Worm (Caenorhabditis elegans) whole organism, young adult: ENCODE data around the gene irld-36.

Experiments
- F23B12.7 ChIP-seq: sonication (generic microtip); optimal IDR thresholded peaks from 2 replicates; lab custom pipeline; 2017; ENCODE audit warnings: missing genetic modification characterization, mild to moderate bottlenecking, missing compliant biosample characterization, antibody characterized with exemption, moderate library complexity; ENCODE audit not compliant: insufficient read depth
- F49E8.2 ChIP-seq: sonication (generic microtip); optimal IDR thresholded peaks from 3 replicates; lab custom pipeline; 2017; ENCODE audit warnings: missing genetic modification characterization, mild to moderate bottlenecking, missing compliant biosample characterization, antibody characterized with exemption, moderate library complexity; ENCODE audit not compliant: insufficient read depth
- Y53F4B.3 ChIP-seq: fragments of 200-800 bp; sonication (Bioruptor generic); IDR thresholded peaks from 2 replicates; pipeline ENCODE4 v1.3.6; 2022; ENCODE audit warnings: missing genetic modification reagents, missing genetic modification characterization, missing compliant biosample characterization
- Y53G8AR.9 ChIP-seq: fragments of 200-800 bp; sonication (Bioruptor generic); conservative IDR thresholded peaks from 2 replicates; pipeline ENCODE4 v1.3.6; 2022; ENCODE audit warnings: missing genetic modification reagents, missing genetic modification characterization, missing compliant biosample characterization
- Y56A3A.18 ChIP-seq: fragments of 200-800 bp; sonication (Bioruptor generic); IDR thresholded peaks from 2 replicates; pipeline ENCODE4 v1.3.6; 2022; ENCODE audit warnings: missing genetic modification reagents, missing genetic modification characterization, missing compliant biosample characterization
- ama-1 ChIP-seq, 3 experiments: fragments of 150-350 bp in 1 of 3; sonication (generic microtip) in 2 of 3; optimal IDR thresholded peaks; 2 replicates each; lab custom pipeline; 2014 to 2018; ENCODE audit warnings: missing biosample characterization in 2 of 3, missing genetic modification characterization in 2 of 3, missing genetic modification reagents in 2 of 3
- athp-1 ChIP-seq: sonication (generic microtip); optimal IDR thresholded peaks from 2 replicates; lab custom pipeline; 2017; ENCODE audit warnings: mild to moderate bottlenecking, missing genetic modification characterization, missing compliant biosample characterization
- attf-3 ChIP-seq: fragments of 200-800 bp; sonication (Bioruptor generic); conservative IDR thresholded peaks from 2 replicates; pipeline ENCODE4 v1.3.6; 2022; ENCODE audit warnings: missing genetic modification reagents, missing genetic modification characterization, missing compliant biosample characterization
- attf-5 ChIP-seq: fragments of 200-800 bp; sonication (Bioruptor generic); optimal IDR thresholded peaks from 2 replicates; lab custom pipeline; 2018; ENCODE audit warnings: mild to moderate bottlenecking, missing genetic modification characterization, missing compliant biosample characterization
- ceh-27 ChIP-seq: fragments of 200-800 bp; sonication (Bioruptor generic); optimal IDR thresholded peaks from 2 replicates; lab custom pipeline; 2018; ENCODE audit warnings: mild to moderate bottlenecking, missing genetic modification characterization, moderate library complexity, missing compliant biosample characterization
- ceh-58 ChIP-seq: fragments of 200-800 bp; sonication (Bioruptor generic); IDR thresholded peaks from 2 replicates; pipeline ENCODE4 v1.3.6; 2022; ENCODE audit warnings: missing genetic modification characterization, missing compliant biosample characterization
- dpff-1 ChIP-seq: sonication (generic microtip); optimal IDR thresholded peaks from 2 replicates; lab custom pipeline; 2017; ENCODE audit warnings: mild to moderate bottlenecking, missing genetic modification characterization, missing compliant biosample characterization
- efl-1 ChIP-seq: fragments of 150-350 bp; optimal IDR thresholded peaks from 2 replicates; lab custom pipeline; 2014; ENCODE audit warnings: missing biosample characterization, missing genetic modification reagents, missing genetic modification characterization
- egl-44 ChIP-seq: fragments of 200-800 bp; sonication (Bioruptor generic); IDR thresholded peaks from 2 replicates; pipeline ENCODE4 v1.3.6; 2022; ENCODE audit warnings: missing genetic modification reagents, missing genetic modification characterization, missing compliant biosample characterization
- ekl-4 ChIP-seq: fragments of 200-800 bp; sonication (Bioruptor generic); IDR thresholded peaks from 2 replicates; pipeline ENCODE4 v1.3.6; 2022; ENCODE audit warnings: missing genetic modification reagents, missing genetic modification characterization, missing compliant biosample characterization
- gei-17 ChIP-seq: fragments of 200-800 bp; sonication (Bioruptor generic); optimal IDR thresholded peaks from 2 replicates; lab custom pipeline; 2018; ENCODE audit warnings: mild to moderate bottlenecking, missing genetic modification characterization, missing compliant biosample characterization
- hrde-1 ChIP-seq: sonication (generic microtip); optimal IDR thresholded peaks from 2 replicates; lab custom pipeline; 2016; ENCODE audit warnings: missing genetic modification characterization, mild to moderate bottlenecking, missing compliant biosample characterization, moderate library complexity, missing genotype, missing genetic modification reagents, borderline replicate concordance
- lir-1 ChIP-seq: fragments of 200-800 bp; sonication (Bioruptor generic); conservative IDR thresholded peaks from 2 replicates; pipeline ENCODE4 v1.3.6; 2022; ENCODE audit warnings: missing genetic modification reagents, missing genetic modification characterization, missing compliant biosample characterization
- lsl-1 ChIP-seq: fragments of 200-800 bp; sonication (Bioruptor generic); optimal IDR thresholded peaks from 2 replicates; lab custom pipeline; 2018; ENCODE audit warnings: mild to moderate bottlenecking, missing genetic modification characterization, moderate library complexity, missing compliant biosample characterization
- madf-8 ChIP-seq: fragments of 200-800 bp; sonication (Bioruptor generic); conservative IDR thresholded peaks from 2 replicates; pipeline ENCODE4 v1.3.6; 2022; ENCODE audit warnings: missing genetic modification reagents, missing genetic modification characterization, missing compliant biosample characterization
- nfya-1 ChIP-seq: sonication (generic microtip); optimal IDR thresholded peaks from 2 replicates; lab custom pipeline; 2017; ENCODE audit warnings: antibody characterized with exemption, missing compliant biosample characterization, missing genetic modification characterization, borderline replicate concordance; ENCODE audit not compliant: insufficient read depth
- nhr-120 ChIP-seq: fragments of 200-800 bp; sonication (Bioruptor generic); IDR thresholded peaks from 2 replicates; pipeline ENCODE4 v1.3.6; 2022; ENCODE audit warnings: missing genetic modification characterization, missing compliant biosample characterization
- nhr-80 ChIP-seq: sonication (generic microtip); optimal IDR thresholded peaks from 2 replicates; lab custom pipeline; 2016; ENCODE audit warnings: missing genetic modification characterization, missing compliant biosample characterization
- nhr-90 ChIP-seq: sonication (generic microtip); optimal IDR thresholded peaks from 2 replicates; lab custom pipeline; 2016; ENCODE audit warnings: missing genotype, mild to moderate bottlenecking, missing genetic modification characterization, missing compliant biosample characterization
- rec-8 ChIP-seq, 2 experiments: sonication (generic microtip); optimal IDR thresholded peaks; 2 replicates each; lab custom pipeline; 2016; ENCODE audit warnings: mild to moderate bottlenecking in 2 of 2, missing genetic modification characterization in 2 of 2, missing genetic modification reagents in 2 of 2, missing genotype in 2 of 2, missing biosample characterization in 1 of 2, missing compliant biosample characterization in 1 of 2, moderate library complexity in 1 of 2
- rpc-1 ChIP-seq, 2 experiments: fragments of 150-350 bp in 1 of 2; sonication (generic microtip) in 1 of 2; optimal IDR thresholded peaks; 2 replicates each; lab custom pipeline; 2014 to 2018; ENCODE audit warnings: missing biosample characterization in 1 of 2, missing genetic modification characterization in 1 of 2, missing genetic modification reagents in 1 of 2, missing genotype in 1 of 2
- snpc-1.1 ChIP-seq: sonication (generic microtip); optimal IDR thresholded peaks from 2 replicates; lab custom pipeline; 2017; ENCODE audit warnings: missing genetic modification characterization, mild to moderate bottlenecking, missing compliant biosample characterization, antibody characterized with exemption, moderate library complexity, missing genotype, missing genetic modification reagents; ENCODE audit not compliant: insufficient read depth
- snpc-1.3 ChIP-seq: sonication (generic microtip); optimal IDR thresholded peaks from 2 replicates; lab custom pipeline; 2017; ENCODE audit warnings: missing genetic modification characterization, mild to moderate bottlenecking, missing compliant biosample characterization, antibody characterized with exemption, moderate library complexity, missing genotype, missing genetic modification reagents; ENCODE audit not compliant: insufficient read depth
- snpc-3.4 ChIP-seq: sonication (generic microtip); optimal IDR thresholded peaks from 2 replicates; lab custom pipeline; 2017; ENCODE audit warnings: missing genetic modification characterization, mild to moderate bottlenecking, missing compliant biosample characterization, antibody characterized with exemption, moderate library complexity, missing genotype, missing genetic modification reagents
- unc-62 ChIP-seq: fragments of 150-350 bp; optimal IDR thresholded peaks from 2 replicates; lab custom pipeline; 2014; ENCODE audit warnings: missing biosample characterization, missing genetic modification reagents, missing genetic modification characterization
- zfh-2 ChIP-seq: fragments of 200-800 bp; sonication (Bioruptor generic); conservative IDR thresholded peaks from 2 replicates; pipeline ENCODE4 v1.3.6; 2022; ENCODE audit warnings: missing genetic modification reagents, missing genetic modification characterization, missing compliant biosample characterization
- ztf-22 ChIP-seq: fragments of 200-800 bp; sonication (Bioruptor generic); optimal IDR thresholded peaks from 2 replicates; lab custom pipeline; 2018; ENCODE audit warnings: mild to moderate bottlenecking, missing genetic modification characterization, moderate library complexity, missing compliant biosample characterization
- ztf-25 ChIP-seq: fragments of 200-800 bp; sonication (Bioruptor generic); IDR thresholded peaks from 2 replicates; pipeline ENCODE4 v1.3.6; 2022; ENCODE audit warnings: missing genetic modification reagents, missing genetic modification characterization, missing compliant biosample characterization
- ztf-26 ChIP-seq: sonication (generic microtip); optimal IDR thresholded peaks from 2 replicates; lab custom pipeline; 2017; ENCODE audit warnings: missing genetic modification characterization, missing compliant biosample characterization
- ztf-3 ChIP-seq: fragments of 200-800 bp; sonication (Bioruptor generic); optimal IDR thresholded peaks from 2 replicates; lab custom pipeline; 2018; ENCODE audit warnings: mild to moderate bottlenecking, missing genetic modification characterization, missing compliant biosample characterization
- ztf-6 ChIP-seq: fragments of 200-800 bp; sonication (Bioruptor generic); IDR thresholded peaks from 2 replicates; pipeline ENCODE4 v1.3.6; 2022; ENCODE audit warnings: missing genetic modification reagents, missing genetic modification characterization, missing compliant biosample characterization

Gene irld-36

DNA sequence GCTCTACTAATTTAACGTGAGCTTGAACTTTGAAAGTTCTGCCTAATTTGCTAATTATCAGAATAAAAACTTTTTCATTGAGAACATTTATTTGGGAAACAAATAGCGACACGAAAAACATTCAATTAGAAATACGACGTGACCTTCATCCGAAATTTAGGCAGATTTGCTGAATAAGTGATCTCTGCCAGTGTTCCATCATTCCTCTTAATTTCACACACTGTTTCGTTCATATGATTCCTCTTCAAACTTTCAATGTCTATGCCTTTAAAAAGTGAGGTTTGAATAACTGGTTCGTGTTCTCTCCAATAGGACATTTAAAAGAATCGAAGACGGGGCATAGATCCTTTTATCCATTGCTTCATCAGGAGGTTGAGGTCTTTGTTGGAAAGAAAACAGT is 28.7 kb upstream of the irld-36 start, which contains the start of gene fbxb-20:
fbxb-20 (minus strand) TSS at position 101 of the 400 bp plus-strand sequence.
- no peak for TF ChIP-seq rpc-1 (optimal IDR thresholded peaks at IDR 0.05; lab: Kevin White, UChicago)
- no peak for TF ChIP-seq rpc-1 (tag; optimal IDR thresholded peaks at IDR 0.05; lab: Kevin White, UChicago)
- TF ChIP-seq attf-3 (GFP tag; lab: Robert Waterston, UW) = no peak
- TF ChIP-seq athp-1 (tag; lab: Kevin White, UChicago) = no peak
- no peak for TF ChIP-seq Y56A3A.18
- TF ChIP-seq ekl-4 (GFP tag; lab: Robert Waterston, UW) = no peak
- no peak for TF ChIP-seq nfya-1
- TF ChIP-seq F49E8.2 (tag; lab: Kevin White, UChicago) = no peak
- TF ChIP-seq snpc-1.3 (tag; lab: Kevin White, UChicago) = no peak
- TF ChIP-seq ztf-22 (GFP tag; lab: Kevin White, UChicago) = no peak
- TF ChIP-seq zfh-2 (GFP tag; lab: Robert Waterston, UW) = no peak
- no peak for TF ChIP-seq nhr-90 (tag; lab: Kevin White, UChicago)
- no peak for TF ChIP-seq egl-44 (GFP tag; lab: Robert Waterston, UW)
- TF ChIP-seq ztf-3 = no peak
- TF ChIP-seq unc-62 (GFP tag; lab: Kevin White, UChicago) = no peak
- TF ChIP-seq snpc-1.1 (tag; lab: Kevin White, UChicago) = no peak
- TF ChIP-seq ama-1 (optimal IDR thresholded peaks at IDR 0.05; lab: Kevin White, UChicago) = no peak
- TF ChIP-seq ama-1 (GFP tag; optimal IDR thresholded peaks at IDR 0.05; lab: Kevin White, UChicago) = no peak
- no peak for TF ChIP-seq nhr-80
- no peak for TF ChIP-seq ztf-6 (GFP tag; lab: Robert Waterston, UW)

DNA sequence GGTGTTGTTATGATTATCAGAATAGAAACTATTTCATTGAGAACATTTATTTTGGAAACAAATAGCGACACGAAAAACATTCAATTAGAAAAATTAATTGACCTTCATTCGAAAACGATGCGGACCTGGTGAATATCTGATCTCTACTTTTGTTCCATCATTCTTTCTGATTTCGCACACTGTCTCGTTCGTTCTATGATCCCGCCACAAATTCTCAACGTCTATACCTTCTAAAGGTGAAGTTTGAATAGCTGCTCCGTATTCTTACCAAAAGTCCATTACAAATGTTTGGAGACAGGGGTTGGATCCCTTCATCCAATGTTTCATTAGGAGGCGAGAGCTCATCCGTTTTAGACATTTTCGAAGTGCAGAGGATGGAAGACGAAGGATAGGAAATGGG is 27.4 kb upstream of the irld-36 start, which contains the start of gene fbxb-16:
fbxb-16 (minus strand) TSS at position 101 of the 400 bp plus-strand sequence.
- TF ChIP-seq nfya-1 (no peak), rec-8 (tag; optimal IDR thresholded peaks at IDR 0.05; lab: Kevin White, UChicago) (no peak), attf-5 (GFP tag; lab: Kevin White, UChicago) (no peak), ztf-22 (GFP tag; lab: Kevin White, UChicago) (no peak), gei-17 (GFP tag; lab: Kevin White, UChicago) (no peak), lsl-1 (GFP tag; lab: Kevin White, UChicago) (no peak), ceh-27 (GFP tag; lab: Kevin White, UChicago) (no peak), nhr-120 (GFP tag; lab: Robert Waterston, UW) (no peak)

DNA sequence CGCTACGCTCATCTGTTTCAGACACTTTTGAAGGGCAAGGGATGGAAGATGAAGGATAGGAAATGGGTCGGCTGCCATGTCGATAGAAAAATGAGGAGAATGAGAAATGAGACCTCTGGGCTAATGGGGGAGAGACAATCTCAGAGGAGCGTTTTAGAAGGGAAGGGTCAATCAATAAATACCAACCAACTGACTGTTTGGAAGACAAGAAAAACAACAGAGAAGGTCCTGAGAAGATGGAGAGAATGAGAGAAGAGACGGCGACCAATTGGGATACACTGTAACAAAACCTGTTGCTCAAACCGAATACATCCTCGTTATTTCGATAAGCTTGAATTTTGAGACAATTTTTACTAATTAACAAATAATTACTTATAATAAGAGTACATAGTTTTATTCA is 25.8 kb upstream of the irld-36 start, which contains the start of gene fbxb-15:
fbxb-15 (minus strand) TSS at position 101 of the 400 bp plus-strand sequence.
- TF ChIP-seq lir-1 (no peak), snpc-3.4 (no peak), zfh-2 (GFP tag; lab: Robert Waterston, UW) (no peak), hrde-1 (tag; lab: Kevin White, UChicago) (no peak), nhr-90 (tag; lab: Kevin White, UChicago) (no peak), dpff-1 (tag; lab: Kevin White, UChicago) (no peak), ztf-25 (no peak), efl-1 (GFP tag; lab: Kevin White, UChicago) (no peak), ztf-26 (tag; lab: Kevin White, UChicago) (no peak), F23B12.7 (tag; lab: Kevin White, UChicago) (no peak), ceh-58 (GFP tag; lab: Robert Waterston, UW) (no peak), Y53F4B.3 (GFP tag; lab: Robert Waterston, UW) (no peak), madf-8 (GFP tag; lab: Robert Waterston, UW) (no peak), rec-8 (tag; optimal IDR thresholded peaks at IDR 0.05; lab: Kevin White, UChicago) (no peak), Y53G8AR.9 (GFP tag; lab: Robert Waterston, UW) (no peak)
